Worm (Caenorhabditis elegans) whole organism, L1 larva: ENCODE results near the gene xdh-1.
A peak's percentile ranks its signal among the peaks of the same experiment; 100 is the strongest.

Experiments
- Y116A8C.19 ChIP-seq: sonication (generic microtip); optimal IDR thresholded peaks from 2 replicates; lab custom pipeline; 2016; ENCODE audit warnings: missing compliant biosample characterization, missing genetic modification characterization, borderline replicate concordance
- aha-1 ChIP-seq: fragments of 150-350 bp; optimal IDR thresholded peaks from 2 replicates; lab custom pipeline; 2014; ENCODE audit warnings: missing biosample characterization, missing genetic modification characterization
- alr-1 ChIP-seq: fragments of 200-800 bp; sonication (Bioruptor generic); optimal IDR thresholded peaks from 2 replicates; lab custom pipeline; 2018; ENCODE audit warnings: borderline replicate concordance, mild to moderate bottlenecking, missing genetic modification characterization, missing compliant biosample characterization
- aly-2 ChIP-seq: fragments of 150-350 bp; optimal IDR thresholded peaks from 2 replicates; lab custom pipeline; 2014; ENCODE audit warnings: missing biosample characterization, missing genetic modification characterization
- blmp-1 ChIP-seq: fragments of 150-350 bp; optimal IDR thresholded peaks from 2 replicates; lab custom pipeline; 2014; ENCODE audit warnings: missing biosample characterization, missing genetic modification characterization
- ceh-82 ChIP-seq, 3 experiments: fragments of 150-350 bp in 1 of 3; sonication (generic microtip) in 2 of 3; optimal IDR thresholded peaks; 2 replicates each; lab custom pipeline; 2014 to 2017; ENCODE audit warnings: missing biosample characterization in 3 of 3, missing genetic modification characterization in 3 of 3
- ceh-90 ChIP-seq: sonication (generic microtip); optimal IDR thresholded peaks from 2 replicates; lab custom pipeline; 2016; ENCODE audit warnings: missing genetic modification characterization, missing compliant biosample characterization
- efl-1 ChIP-seq, 4 experiments: fragments of 150-350 bp; optimal IDR thresholded peaks in 3 of 4; peaks in 1 of 4; 1 replicate in 1 of 4; 2 replicates in 3 of 4; lab custom pipeline; 2014; ENCODE audit warnings: missing biosample characterization in 2 of 4, missing genetic modification characterization in 2 of 4, missing genetic modification reagents in 2 of 4
- efl-3 ChIP-seq: fragments of 200-800 bp; sonication (Bioruptor generic); optimal IDR thresholded peaks from 2 replicates; lab custom pipeline; 2018; ENCODE audit warnings: mild to moderate bottlenecking, missing genetic modification characterization, missing compliant biosample characterization
- egl-13 ChIP-seq: sonication (generic microtip); optimal IDR thresholded peaks from 2 replicates; lab custom pipeline; 2016; ENCODE audit warnings: missing genotype, missing genetic modification reagents, missing genetic modification characterization, missing compliant biosample characterization
- egl-27 ChIP-seq, 2 experiments: fragments of 150-350 bp in 1 of 2; sonication (generic microtip); optimal IDR thresholded peaks; 3 replicates each; lab custom pipeline; 2017 to 2018; ENCODE audit warnings: missing biosample characterization in 2 of 2, missing genetic modification characterization in 2 of 2, missing genetic modification reagents in 2 of 2
- elt-2 ChIP-seq: sonication (generic microtip); optimal IDR thresholded peaks from 2 replicates; lab custom pipeline; 2016; ENCODE audit warnings: missing genetic modification characterization, mild to moderate bottlenecking, inconsistent platforms, missing compliant biosample characterization, missing genetic modification reagents
- ets-5 ChIP-seq: fragments of 200-800 bp; sonication (Bioruptor generic); IDR thresholded peaks from 2 replicates; pipeline ENCODE4 v1.3.6; 2022; ENCODE audit warnings: missing genetic modification characterization, missing compliant biosample characterization
- fkh-4 ChIP-seq: sonication (generic microtip); optimal IDR thresholded peaks from 2 replicates; lab custom pipeline; 2016; ENCODE audit warnings: missing compliant biosample characterization, missing genetic modification characterization, borderline replicate concordance
- grh-1 ChIP-seq: fragments of 200-800 bp; sonication (Bioruptor generic); IDR thresholded peaks from 2 replicates; pipeline ENCODE4 v1.3.6; 2022; ENCODE audit warnings: missing genetic modification reagents, missing genetic modification characterization, missing compliant biosample characterization
- hlh-4 ChIP-seq: sonication (generic microtip); optimal IDR thresholded peaks from 2 replicates; lab custom pipeline; 2016; ENCODE audit warnings: mild to moderate bottlenecking, missing genetic modification characterization, missing compliant biosample characterization
- isw-1 ChIP-seq: fragments of 200-800 bp; sonication (Bioruptor generic); IDR thresholded peaks from 2 replicates; pipeline ENCODE4 v1.3.6; 2022; ENCODE audit warnings: missing genetic modification characterization, missing compliant biosample characterization
- jun-1 ChIP-seq: fragments of 150-350 bp; optimal IDR thresholded peaks from 2 replicates; lab custom pipeline; 2014; ENCODE audit warnings: missing biosample characterization, missing genetic modification reagents, missing genetic modification characterization
- lin-14 ChIP-seq: fragments of 200-800 bp; sonication (Bioruptor generic); optimal IDR thresholded peaks from 2 replicates; lab custom pipeline; 2018; ENCODE audit warnings: mild to moderate bottlenecking, missing genetic modification characterization, moderate library complexity, missing compliant biosample characterization
- lsy-2 ChIP-seq, 2 experiments: fragments of 150-350 bp; optimal IDR thresholded peaks; 2 replicates each; lab custom pipeline; 2014; ENCODE audit warnings: missing biosample characterization in 2 of 2, missing genetic modification characterization in 2 of 2
- mef-2 ChIP-seq: fragments of 150-350 bp; optimal IDR thresholded peaks from 2 replicates; lab custom pipeline; 2014; ENCODE audit warnings: missing biosample characterization, missing genetic modification characterization
- nhr-11 ChIP-seq: fragments of 150-350 bp; optimal IDR thresholded peaks from 2 replicates; lab custom pipeline; 2014; ENCODE audit warnings: missing biosample characterization, missing genetic modification characterization
- nhr-12 ChIP-seq: sonication (generic microtip); optimal IDR thresholded peaks from 2 replicates; lab custom pipeline; 2017; ENCODE audit warnings: missing biosample characterization, missing genetic modification characterization
- nhr-71 ChIP-seq: sonication (generic microtip); optimal IDR thresholded peaks from 2 replicates; lab custom pipeline; 2016; ENCODE audit warnings: mild to moderate bottlenecking, missing genetic modification characterization, moderate library complexity, missing compliant biosample characterization
- nhr-85 ChIP-seq: sonication (generic microtip); peaks from one replicate; lab custom pipeline; 2016; ENCODE audit warnings: missing genetic modification characterization, inconsistent platforms, missing compliant biosample characterization
- pag-3 ChIP-seq: sonication (generic microtip); optimal IDR thresholded peaks from 2 replicates; lab custom pipeline; 2017; ENCODE audit warnings: missing genetic modification characterization, mild to moderate bottlenecking, missing compliant biosample characterization, antibody characterized with exemption, borderline replicate concordance; ENCODE audit not compliant: insufficient read depth
- pax-3 ChIP-seq: fragments of 200-800 bp; sonication (Bioruptor generic); optimal IDR thresholded peaks from 2 replicates; lab custom pipeline; 2018; ENCODE audit warnings: mild to moderate bottlenecking, missing genetic modification characterization, moderate library complexity, missing compliant biosample characterization
- rnt-1 ChIP-seq: sonication (generic microtip); optimal IDR thresholded peaks from 2 replicates; lab custom pipeline; 2016; ENCODE audit warnings: mild to moderate bottlenecking, missing genetic modification characterization, moderate library complexity, missing compliant biosample characterization
- snu-23 ChIP-seq: sonication (generic microtip); optimal IDR thresholded peaks from 2 replicates; lab custom pipeline; 2016; ENCODE audit warnings: missing genetic modification characterization, missing compliant biosample characterization
- swsn-7 ChIP-seq: sonication (generic microtip); optimal IDR thresholded peaks from 2 replicates; lab custom pipeline; 2016; ENCODE audit warnings: missing genetic modification characterization, missing compliant biosample characterization
- unc-62 ChIP-seq: fragments of 150-350 bp; optimal IDR thresholded peaks from 2 replicates; lab custom pipeline; 2014; ENCODE audit warnings: missing biosample characterization, missing genetic modification reagents, missing genetic modification characterization
- unc-98 ChIP-seq: fragments of 200-800 bp; sonication (Bioruptor generic); IDR thresholded peaks from 2 replicates; pipeline ENCODE4 v1.3.6; 2022; ENCODE audit warnings: missing genetic modification characterization, missing compliant biosample characterization
- vab-15 ChIP-seq: sonication (generic microtip); optimal IDR thresholded peaks from 2 replicates; lab custom pipeline; 2017; ENCODE audit warnings: missing genotype, mild to moderate bottlenecking, missing genetic modification characterization, missing compliant biosample characterization
- zip-4 ChIP-seq: fragments of 200-800 bp; sonication (Bioruptor generic); optimal IDR thresholded peaks from 2 replicates; lab custom pipeline; 2018; ENCODE audit warnings: mild to moderate bottlenecking, missing genetic modification characterization, moderate library complexity, missing compliant biosample characterization

The xdh-1 gene

ce11 chrIV:14408569-14408968 lies 4.1 kb downstream of the xdh-1 start:
- TF ChIP-seq unc-62: no peak
- TF ChIP-seq nhr-85: no peak
- no peak for TF ChIP-seq egl-27 (tag; optimal IDR thresholded peaks at IDR 0.05; lab: Kevin White, UChicago)
- TF ChIP-seq grh-1: no peak
- TF ChIP-seq zip-4: no peak
- no peak for TF ChIP-seq ceh-82 (tag; optimal IDR thresholded peaks at IDR 0.05; lab: Kevin White, UChicago)
- no peak for TF ChIP-seq ets-5 (GFP tag; lab: Robert Waterston, UW)
- no peak for TF ChIP-seq nhr-11 (tag; lab: Kevin White, UChicago)
- TF ChIP-seq Y116A8C.19 (tag; lab: Kevin White, UChicago): no peak
- no peak for TF ChIP-seq elt-2 (tag; lab: Kevin White, UChicago)
- no peak for TF ChIP-seq vab-15 (tag; lab: Kevin White, UChicago)
- TF ChIP-seq unc-98 (GFP tag; lab: Robert Waterston, UW): no peak
- no peak for TF ChIP-seq pax-3 (tag; lab: Kevin White, UChicago)
- no peak for TF ChIP-seq aly-2 (tag; lab: Kevin White, UChicago)
- no peak for TF ChIP-seq egl-13 (tag; lab: Kevin White, UChicago)
- TF ChIP-seq efl-3 (GFP tag; lab: Kevin White, UChicago): no peak
- TF ChIP-seq aha-1 (tag; lab: Kevin White, UChicago): no peak

- TF ChIP-seq jun-1 (tag; lab: Kevin White, UChicago) (no peak), hlh-4 (tag; lab: Kevin White, UChicago) (no peak)
Measured at ce11 chrIV:14395531-14395930, 17.2 kb downstream of the xdh-1 start.

ce11 chrIV:14394812-14395211 lies 17.9 kb downstream of the xdh-1 start:
- no peak for TF ChIP-seq lin-14 (GFP tag; lab: Kevin White, UChicago)

- TF ChIP-seq ets-5 (GFP tag; lab: Robert Waterston, UW) (no peak), efl-1 (optimal IDR thresholded peaks at IDR 0.05; lab: Kevin White, UChicago) (no peak), efl-1 (GFP tag; optimal IDR thresholded peaks at IDR 0.05 in 1 of 2; lab: Kevin White, UChicago) (peak in 1 of 2 experiments; percentile 7)
Measured at ce11 chrIV:14393838-14394237, 18.9 kb downstream of the xdh-1 start, which contains the start of gene clc-8. clc-8 (plus strand) TSS chrIV:14394138.

DNA sequence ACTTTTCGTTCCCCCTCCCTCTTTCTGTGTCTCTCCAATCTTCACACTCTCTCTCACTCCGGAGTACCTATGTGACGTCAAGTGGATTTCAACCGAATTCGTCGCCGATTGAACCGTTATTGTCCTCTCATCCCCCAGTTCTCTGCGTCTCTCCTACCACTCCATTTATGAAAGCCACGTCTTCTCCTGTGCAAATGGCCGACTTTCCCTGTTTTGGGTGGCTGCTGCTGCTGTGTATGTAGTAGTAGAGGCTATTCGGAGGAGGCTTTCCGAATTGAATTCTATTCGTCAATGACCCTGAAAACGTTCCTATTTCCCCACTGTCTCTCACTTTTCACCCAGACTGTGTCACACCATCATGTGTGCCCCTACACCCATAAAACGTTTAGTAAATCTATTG lies 20.9 kb downstream of the xdh-1 start:
- TF ChIP-seq fkh-4 (tag; lab: Kevin White, UChicago) (no peak), swsn-7 (tag; lab: Kevin White, UChicago) (no peak), nhr-71 (tag; lab: Kevin White, UChicago) (no peak), blmp-1 (tag; lab: Kevin White, UChicago) (peak; percentile 95), vab-15 (tag; lab: Kevin White, UChicago) (no peak), unc-62 (no peak), rnt-1 (tag; lab: Kevin White, UChicago) (no peak), mef-2 (tag; lab: Kevin White, UChicago) (no peak), egl-27 (tag; optimal IDR thresholded peaks at IDR 0.05; lab: Kevin White, UChicago) (no peak), ceh-90 (tag; lab: Kevin White, UChicago) (no peak), pag-3 (tag; lab: Kevin White, UChicago) (no peak), nhr-12 (tag; lab: Kevin White, UChicago) (no peak), efl-3 (GFP tag; lab: Kevin White, UChicago) (no peak), alr-1 (tag; lab: Kevin White, UChicago) (no peak), nhr-85 (peak; percentile 27), lsy-2 (tag; optimal IDR thresholded peaks at IDR 0.05; lab: Kevin White, UChicago) (no peak), snu-23 (peak; percentile 5), isw-1 (GFP tag; lab: Robert Waterston, UW) (no peak)
